Fruit fly (Drosophila melanogaster) whole organism, pupa: ENCODE data around the gene yellow-e3.

ENCODE experiments used
- CG10348 ChIP-seq: fragments of 200-800 bp; sonication (Bioruptor generic); IDR thresholded peaks from 2 replicates; pipeline ENCODE4 v1.3.6; 2022; ENCODE audit warnings: missing biosample characterization, missing genetic modification characterization
- CG12605 ChIP-seq: fragments of 200-800 bp; sonication (Bioruptor generic); IDR thresholded peaks from 2 replicates; pipeline ENCODE4 v1.3.6; 2022; ENCODE audit warnings: missing biosample characterization, missing genetic modification characterization
- CG13204 ChIP-seq: fragments of 200-800 bp; sonication (Bioruptor generic); optimal IDR thresholded peaks from 2 replicates; lab custom pipeline; 2018; ENCODE audit warnings: missing biosample characterization, mild to moderate bottlenecking, missing genetic modification characterization, moderate library complexity
- CG14655 ChIP-seq: fragments of 200-800 bp; sonication (Bioruptor generic); optimal IDR thresholded peaks from 3 replicates; lab custom pipeline; 2017; ENCODE audit warnings: mild to moderate bottlenecking, missing biosample characterization, missing genetic modification reagents, missing genetic modification characterization
- CG15710 ChIP-seq: fragments of 200-800 bp; sonication (Bioruptor generic); optimal IDR thresholded peaks from 2 replicates; lab custom pipeline; 2018; ENCODE audit warnings: missing biosample characterization, mild to moderate bottlenecking, missing genetic modification characterization, moderate library complexity
- CG17806 ChIP-seq: fragments of 200-800 bp; sonication (Bioruptor generic); optimal IDR thresholded peaks from 2 replicates; lab custom pipeline; 2018; ENCODE audit warnings: missing biosample characterization, mild to moderate bottlenecking, missing genetic modification characterization, moderate library complexity
- CG32121 ChIP-seq: fragments of 200-800 bp; sonication (Bioruptor generic); IDR thresholded peaks from 2 replicates; pipeline ENCODE4 v1.3.6; 2022; ENCODE audit warnings: missing biosample characterization, missing genetic modification characterization
- CG34367 ChIP-seq: fragments of 200-800 bp; sonication (Bioruptor generic); optimal IDR thresholded peaks from 2 replicates; lab custom pipeline; 2018; ENCODE audit warnings: missing biosample characterization, mild to moderate bottlenecking, missing genetic modification characterization
- CG4496 ChIP-seq: fragments of 200-800 bp; sonication (Bioruptor generic); IDR thresholded peaks from 3 replicates; pipeline ENCODE4 v1.3.6; 2022; ENCODE audit warnings: missing biosample characterization, missing genetic modification characterization
- CG8159 ChIP-seq: fragments of 200-800 bp; sonication (Bioruptor generic); optimal IDR thresholded peaks from 3 replicates; lab custom pipeline; 2018; ENCODE audit warnings: missing biosample characterization, mild to moderate bottlenecking, missing genetic modification characterization, moderate library complexity
- CG8301 ChIP-seq: fragments of 200-800 bp; sonication (Bioruptor generic); optimal IDR thresholded peaks from 2 replicates; lab custom pipeline; 2018; ENCODE audit warnings: missing biosample characterization, mild to moderate bottlenecking, missing genetic modification characterization
- CG9948 ChIP-seq: fragments of 200-800 bp; sonication (Bioruptor generic); optimal IDR thresholded peaks from 2 replicates; lab custom pipeline; 2018; ENCODE audit warnings: missing biosample characterization, mild to moderate bottlenecking, missing genetic modification characterization, moderate library complexity
- D1 ChIP-seq: fragments of 200-800 bp; sonication (Bioruptor generic); optimal IDR thresholded peaks from 2 replicates; lab custom pipeline; 2018; ENCODE audit warnings: missing biosample characterization, mild to moderate bottlenecking, missing genetic modification characterization, moderate library complexity
- EcR ChIP-seq: fragments of 200-800 bp; sonication (Bioruptor generic); optimal IDR thresholded peaks from 3 replicates; lab custom pipeline; 2019; ENCODE audit warnings: missing biosample characterization, missing genetic modification characterization, mild to moderate bottlenecking, moderate library complexity, missing genetic modification reagents
- Ets98B ChIP-seq: fragments of 200-800 bp; sonication (Bioruptor generic); IDR thresholded peaks from 2 replicates; pipeline ENCODE4 v1.3.6; 2022; ENCODE audit warnings: missing biosample characterization, missing genetic modification characterization
- Pif1A ChIP-seq: fragments of 200-800 bp; sonication (Bioruptor generic); optimal IDR thresholded peaks from 3 replicates; lab custom pipeline; 2016; ENCODE audit warnings: missing biosample characterization, missing genetic modification characterization
- Pif1B ChIP-seq: fragments of 200-800 bp; sonication (Bioruptor generic); optimal IDR thresholded peaks from 3 replicates; lab custom pipeline; 2016; ENCODE audit warnings: missing biosample characterization, missing genetic modification characterization
- Snoo ChIP-seq: fragments of 200-800 bp; sonication (Bioruptor generic); optimal IDR thresholded peaks from 3 replicates; lab custom pipeline; 2017; ENCODE audit warnings: missing biosample characterization, mild to moderate bottlenecking, missing genetic modification characterization, inconsistent platforms
- fd96Ca ChIP-seq: fragments of 200-800 bp; sonication (Bioruptor generic); IDR thresholded peaks from 3 replicates; pipeline ENCODE4 v1.3.6; 2022; ENCODE audit warnings: missing biosample characterization, missing genetic modification characterization
- gl ChIP-seq: fragments of 200-800 bp; sonication (Bioruptor generic); optimal IDR thresholded peaks from 2 replicates; lab custom pipeline; 2018; ENCODE audit warnings: missing biosample characterization, mild to moderate bottlenecking, missing genetic modification characterization
- rn ChIP-seq: fragments of 200-800 bp; sonication (Bioruptor generic); IDR thresholded peaks from 2 replicates; pipeline ENCODE4 v1.3.6; 2022; ENCODE audit warnings: missing biosample characterization, missing genetic modification characterization

Gene yellow-e3

DNA sequence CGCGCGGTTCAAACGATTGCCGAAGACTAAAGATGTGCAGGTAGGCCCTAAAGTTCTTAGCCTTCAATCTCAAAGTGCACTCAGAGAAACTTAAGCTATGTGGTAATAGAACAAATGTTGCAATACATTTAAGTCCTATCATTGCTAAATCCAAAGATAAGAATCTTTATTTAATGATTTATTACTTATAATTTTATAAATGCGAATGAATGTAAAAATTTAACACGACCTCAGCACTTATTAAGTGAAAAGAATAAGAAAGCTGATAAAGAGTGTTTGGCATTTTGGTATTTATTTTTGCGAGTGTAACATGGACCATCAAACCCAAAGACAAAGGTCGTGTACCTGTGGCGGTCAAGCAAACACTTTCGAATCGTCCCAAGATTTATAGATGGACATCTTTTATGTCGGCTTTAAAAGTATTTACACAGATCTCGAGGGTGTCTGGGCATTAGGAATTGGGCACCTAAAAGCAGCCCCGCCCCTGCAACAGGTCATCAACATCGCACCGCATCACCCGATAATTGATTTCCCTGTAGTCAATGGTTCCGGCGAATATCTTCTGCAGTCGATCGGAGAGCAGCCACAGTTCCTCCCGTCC is at the start of gene yellow-e3:
yellow-e3 (minus strand) TSS at position 30 of the 601 bp plus-strand sequence.
- TF ChIP-seq CG10348: no peak
- TF ChIP-seq CG4496 (GFP tag; lab: Robert Waterston, UW): no peak
- TF ChIP-seq CG13204 (GFP tag; lab: Kevin White, UChicago): no peak
- TF ChIP-seq D1 (tag; lab: Kevin White, UChicago): no peak
- no peak for TF ChIP-seq CG15710 (tag; lab: Kevin White, UChicago)
- no peak for TF ChIP-seq gl (tag; lab: Kevin White, UChicago)
- TF ChIP-seq Pif1A (GFP tag; lab: Kevin White, UChicago): no peak
- TF ChIP-seq Pif1B (GFP tag; lab: Kevin White, UChicago): no peak
- TF ChIP-seq CG8159 (tag; lab: Kevin White, UChicago): no peak
- TF ChIP-seq EcR (GFP tag; lab: Kevin White, UChicago): no peak
- no peak for TF ChIP-seq fd96Ca
- TF ChIP-seq Snoo (tag; lab: Kevin White, UChicago): no peak
- TF ChIP-seq CG32121 (GFP tag; lab: Robert Waterston, UW): no peak
- TF ChIP-seq CG8301: no peak
- no peak for TF ChIP-seq rn (GFP tag; lab: Robert Waterston, UW)

dm6 chr3R:13453955-13454354 is 49.3 kb upstream of the yellow-e3 start:
- TF ChIP-seq CG13204 (GFP tag; lab: Kevin White, UChicago): no peak
- no peak for TF ChIP-seq CG32121 (GFP tag; lab: Robert Waterston, UW)
- TF ChIP-seq CG9948 (tag; lab: Kevin White, UChicago): no peak
- no peak for TF ChIP-seq CG34367
- no peak for TF ChIP-seq Pif1B (GFP tag; lab: Kevin White, UChicago)
- no peak for TF ChIP-seq CG4496 (GFP tag; lab: Robert Waterston, UW)
- TF ChIP-seq Ets98B (GFP tag; lab: Robert Waterston, UW): no peak
- no peak for TF ChIP-seq CG15710 (tag; lab: Kevin White, UChicago)
- TF ChIP-seq CG14655: no peak
- TF ChIP-seq CG17806 (tag; lab: Kevin White, UChicago): no peak
- TF ChIP-seq D1 (tag; lab: Kevin White, UChicago): no peak
- no peak for TF ChIP-seq fd96Ca
- no peak for TF ChIP-seq Snoo (tag; lab: Kevin White, UChicago)
- TF ChIP-seq CG8301: no peak
- no peak for TF ChIP-seq CG12605 (GFP tag; lab: Robert Waterston, UW)
- TF ChIP-seq Pif1A (GFP tag; lab: Kevin White, UChicago): no peak
- TF ChIP-seq, all 21 proteins: peak for 0

DNA sequence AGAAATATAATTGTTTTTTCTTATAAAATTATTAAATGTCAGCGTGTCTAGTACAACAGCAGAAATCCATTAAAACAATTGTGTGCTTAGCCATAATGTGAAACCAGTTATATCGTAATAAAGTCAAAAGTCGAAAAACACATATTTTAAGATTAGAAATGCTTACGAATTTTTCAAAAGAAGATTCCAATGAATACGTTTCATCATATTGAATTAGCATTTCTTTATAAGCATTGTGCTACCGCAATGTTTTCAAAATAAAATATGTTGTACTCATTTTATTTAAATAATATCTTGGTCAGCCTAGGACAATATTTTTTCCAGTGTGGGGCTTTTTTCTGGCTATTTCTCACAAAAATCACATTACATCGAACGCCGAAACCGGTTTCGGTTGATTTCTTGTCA is 48.2 kb upstream of the yellow-e3 start:
- TF ChIP-seq rn (GFP tag; lab: Robert Waterston, UW) (0 out of 2 replicates have a peak, but pooled peaks have one; percentile 26), Pif1B (GFP tag; lab: Kevin White, UChicago) (peak; percentile 73), CG34367 (peak; percentile 78), fd96Ca (0 out of 3 replicates have a peak, but pooled peaks have one; percentile 31), Snoo (tag; lab: Kevin White, UChicago) (peak; percentile 77), CG32121 (GFP tag; lab: Robert Waterston, UW) (peak; percentile 78), CG4496 (GFP tag; lab: Robert Waterston, UW) (peak; percentile 70; the same call in 2 of the 3 replicates), D1 (tag; lab: Kevin White, UChicago) (peak; percentile 81), CG12605 (GFP tag; lab: Robert Waterston, UW) (no peak), CG8159 (tag; lab: Kevin White, UChicago) (peak; percentile 90), CG13204 (GFP tag; lab: Kevin White, UChicago) (peak; percentile 16), CG14655 (peak; percentile 91), CG17806 (tag; lab: Kevin White, UChicago) (peak; percentile 80), CG8301 (peak; percentile 83), Ets98B (GFP tag; lab: Robert Waterston, UW) (peak; percentile 26; the same call in 1 of the 2 replicates), EcR (GFP tag; lab: Kevin White, UChicago) (no peak), CG10348 (no peak), gl (tag; lab: Kevin White, UChicago) (peak; percentile 44), CG9948 (tag; lab: Kevin White, UChicago) (peak; percentile 89), Pif1A (GFP tag; lab: Kevin White, UChicago) (peak; percentile 79), CG15710 (tag; lab: Kevin White, UChicago) (peak; percentile 86)

DNA sequence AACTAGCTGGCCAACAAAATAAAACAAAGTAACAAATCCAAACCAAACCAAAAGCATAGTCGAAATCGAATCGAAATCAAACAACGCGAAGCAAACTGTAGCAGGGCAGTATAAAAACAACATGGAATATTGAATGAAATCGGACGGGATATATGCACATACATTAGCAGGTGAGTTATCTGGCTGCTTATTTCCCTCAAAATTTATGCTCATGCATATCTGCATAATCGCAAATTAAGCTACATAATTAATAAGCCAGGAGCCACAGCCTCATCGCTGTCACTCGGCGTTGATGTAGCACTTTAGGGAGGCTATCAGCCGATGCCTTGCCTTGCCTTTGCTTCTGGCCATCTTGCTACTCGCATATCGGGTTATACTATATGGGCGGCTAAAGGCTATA is 47.6 kb upstream of the yellow-e3 start:
- no peak for TF ChIP-seq CG4496 (GFP tag; lab: Robert Waterston, UW)

dm6 chr3R:13450338-13450737 is 45.7 kb upstream of the yellow-e3 start, which contains the start of gene side-IV:
side-IV (plus strand) TSS chr3R:13450590.
- no peak for TF ChIP-seq EcR (GFP tag; lab: Kevin White, UChicago)
- TF ChIP-seq CG4496 (GFP tag; lab: Robert Waterston, UW): peak; percentile 69; the same call in 2 of the 3 replicates
- TF ChIP-seq CG32121 (GFP tag; lab: Robert Waterston, UW): peak; percentile 39; the same call in 1 of the 2 replicates
- TF ChIP-seq CG8301: no peak
- TF ChIP-seq CG8159 (tag; lab: Kevin White, UChicago): no peak
- TF ChIP-seq CG13204 (GFP tag; lab: Kevin White, UChicago): peak; percentile 40
- peak; percentile 26; the same call in 1 of the 3 replicates for TF ChIP-seq fd96Ca
- peak; percentile 22; the same call in 1 of the 2 replicates for TF ChIP-seq CG12605 (GFP tag; lab: Robert Waterston, UW)
- peak; percentile 28; the same call in 1 of the 2 replicates for TF ChIP-seq Ets98B (GFP tag; lab: Robert Waterston, UW)
- TF ChIP-seq, all 21 proteins: peak for 6
